Worm (Caenorhabditis elegans): Measurements from ENCODE around the gene Y60C6A.3.

- no peak for TF ChIP-seq nhr-12 (tag; optimal IDR thresholded peaks at IDR 0.05)
- no peak for TF ChIP-seq snpc-4 (tag; optimal IDR thresholded peaks at IDR 0.05)
- no peak for TF ChIP-seq elt-3 (tag; optimal IDR thresholded peaks at IDR 0.05)
- no peak for TF ChIP-seq unc-62 (GFP tag; optimal IDR thresholded peaks at IDR 0.05)
- no peak for TF ChIP-seq lin-13 (tag; optimal IDR thresholded peaks at IDR 0.05)
- no peak for TF ChIP-seq nhr-76 (tag; optimal IDR thresholded peaks at IDR 0.05)
- TF ChIP-seq pha-4 (tag; optimal IDR thresholded peaks at IDR 0.05), result no peak
- TF ChIP-seq ces-1 (GFP tag; optimal IDR thresholded peaks at IDR 0.05), result no peak
- TF ChIP-seq flh-1 (GFP tag; optimal IDR thresholded peaks at IDR 0.05), result no peak
- no peak for TF ChIP-seq ztf-11 (tag; optimal IDR thresholded peaks at IDR 0.05)
Measured at ce11 chrV:4823683-4824391, 38.2 kb downstream of the Y60C6A.3 start.
